Worm (Caenorhabditis elegans) whole organism, midembryonic: ENCODE data around the gene K01G12.22.

Experiments
- T22C8.4 ChIP-seq: fragments of 200-800 bp; sonication (Bioruptor generic); IDR thresholded peaks from 2 replicates; pipeline ENCODE4 v1.3.6; 2022; ENCODE audit warnings: missing genetic modification characterization, missing compliant biosample characterization
- flt-1 ChIP-seq: fragments of 200-800 bp; sonication (Bioruptor generic); IDR thresholded peaks from 2 replicates; pipeline ENCODE4 v1.3.6; 2022; ENCODE audit warnings: missing genetic modification characterization, missing compliant biosample characterization
- med-1 ChIP-seq: sonication (generic microtip); optimal IDR thresholded peaks from 2 replicates; lab custom pipeline; 2017; ENCODE audit warnings: missing genetic modification characterization, mild to moderate bottlenecking, missing compliant biosample characterization, antibody characterized with exemption, missing genetic modification reagents; ENCODE audit not compliant: insufficient read depth
- tab-1 ChIP-seq: fragments of 200-800 bp; sonication (Bioruptor generic); IDR thresholded peaks from 2 replicates; pipeline ENCODE4 v1.3.6; 2022; ENCODE audit warnings: missing genetic modification characterization, missing compliant biosample characterization

DNA sequence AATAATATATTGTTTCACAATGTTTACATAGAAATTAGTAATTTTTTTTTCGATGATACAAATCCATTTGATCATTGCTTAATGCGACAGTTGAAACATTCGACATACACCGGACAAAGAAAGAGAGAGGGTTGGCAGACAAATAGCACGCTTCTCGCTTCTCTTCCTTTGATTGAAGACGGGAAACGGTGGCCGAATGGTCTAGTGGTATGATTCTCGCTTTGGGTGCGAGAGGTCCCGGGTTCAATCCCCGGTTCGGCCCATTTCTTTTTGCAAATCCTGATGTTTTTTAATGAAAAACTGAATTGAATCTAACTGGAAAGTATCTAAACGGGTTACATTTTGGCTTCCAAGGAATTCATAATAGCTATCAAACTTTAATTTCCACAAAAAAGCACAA is 32.9 kb downstream of the K01G12.22 start:
- no peak for TF ChIP-seq flt-1
- TF ChIP-seq tab-1 (GFP tag; lab: Robert Waterston, UW): no peak; the same call in 1 of the 2 replicates
- no peak for TF ChIP-seq T22C8.4 (GFP tag; lab: Robert Waterston, UW)
- TF ChIP-seq med-1 (GFP tag; lab: Kevin White, UChicago): no peak
